Worm (Caenorhabditis elegans): ENCODE results near the gene C06G4.4.

The C06G4.4 gene

DNA sequence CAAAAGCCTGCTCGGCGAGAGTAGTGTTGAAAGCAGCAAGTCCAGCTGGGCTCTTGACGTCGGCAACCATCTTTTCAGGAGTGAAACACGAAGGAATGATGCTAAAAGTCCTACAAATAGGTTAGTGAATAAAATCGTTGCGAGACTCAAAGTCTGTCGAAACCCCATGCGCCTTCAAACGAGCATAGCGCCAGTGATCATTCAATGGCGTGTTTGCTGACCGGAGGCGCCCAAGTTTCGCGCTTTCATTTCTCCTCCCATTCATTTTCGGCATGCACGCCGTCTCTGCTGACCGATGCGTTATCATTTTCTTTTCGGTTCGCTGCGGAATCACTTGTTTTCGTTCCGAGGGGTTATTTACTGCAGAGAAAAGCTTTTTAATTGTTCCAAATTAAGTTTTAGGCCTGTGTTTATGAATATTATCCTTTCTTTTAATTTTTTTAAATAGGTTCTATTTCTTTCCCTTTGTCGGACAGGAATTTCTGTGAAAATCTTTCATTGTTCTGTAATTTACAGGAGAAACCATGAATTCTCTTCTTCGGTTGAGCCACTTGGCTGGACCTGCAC, 4.3 kb downstream of the C06G4.4 start, which contains the start of the genes eef-1B.1 and aco-2 (continued):
- TF ChIP-seq nhr-77 (tag; optimal IDR thresholded peaks at IDR 0.05): peak; percentile 90
- TF ChIP-seq hmg-1.1 (GFP tag; IDR thresholded peaks at IDR 0.05): peak; percentile 89
- TF ChIP-seq nhr-10 (tag; optimal IDR thresholded peaks at IDR 0.05): no peak
- TF ChIP-seq jun-1 (tag; optimal IDR thresholded peaks at IDR 0.05): peak; percentile 68
- no peak for TF ChIP-seq Y105C5A.15 (GFP tag; IDR thresholded peaks at IDR 0.05)
- TF ChIP-seq fkh-10 (GFP tag; optimal IDR thresholded peaks at IDR 0.05): peak; percentile 53
- peak; percentile 81 for TF ChIP-seq ama-1 (optimal IDR thresholded peaks at IDR 0.05)
- TF ChIP-seq ceh-44 (GFP tag; IDR thresholded peaks at IDR 0.05): no peak
- peak; percentile 39 for TF ChIP-seq F10B5.3 (tag; optimal IDR thresholded peaks at IDR 0.05)
- TF ChIP-seq F26F4.8 (GFP tag; conservative IDR thresholded peaks at IDR 0.05): no peak
- TF ChIP-seq nhr-76 (tag; optimal IDR thresholded peaks at IDR 0.05): no peak
- no peak for TF ChIP-seq pqm-1 (tag; optimal IDR thresholded peaks at IDR 0.05)
- TF ChIP-seq mes-2 (tag; optimal IDR thresholded peaks at IDR 0.05; ENCODE audit: poor library complexity, severe bottlenecking): peak; percentile 92
- TF ChIP-seq nhr-11 (tag; optimal IDR thresholded peaks at IDR 0.05): peak; percentile 88
- no peak for TF ChIP-seq lin-39 (tag; optimal IDR thresholded peaks at IDR 0.05)
- peak; percentile 54 for TF ChIP-seq ctbp-1 (GFP tag; IDR thresholded peaks at IDR 0.05)
- TF ChIP-seq aly-2 (tag; optimal IDR thresholded peaks at IDR 0.05): no peak
- TF ChIP-seq nhr-237 (tag; optimal IDR thresholded peaks at IDR 0.05): no peak
- no peak for TF ChIP-seq daf-19 (GFP tag; conservative IDR thresholded peaks at IDR 0.05)
- TF ChIP-seq zfp-3 (GFP tag; conservative IDR thresholded peaks at IDR 0.05): peak; percentile 76
- peak; percentile 78; the same call in 1 of the 2 replicates for TF ChIP-seq madf-9 (GFP tag; conservative IDR thresholded peaks at IDR 0.05)
- peak; percentile 56 to 71 for TF ChIP-seq hif-1 (tag; optimal IDR thresholded peaks at IDR 0.05)
- no peak for TF ChIP-seq lin-29 (GFP tag; IDR thresholded peaks at IDR 0.05)
- no peak for TF ChIP-seq snpc-4 (tag; optimal IDR thresholded peaks at IDR 0.05)
- no peak for TF ChIP-seq snpc-1.2 (GFP tag; IDR thresholded peaks at IDR 0.05)
- peak; percentile 24 for TF ChIP-seq F49E8.2 (tag; optimal IDR thresholded peaks at IDR 0.05; ENCODE audit: borderline replicate concordance)
- TF ChIP-seq F44E2.7 (GFP tag; IDR thresholded peaks at IDR 0.05): no peak
- TF ChIP-seq ztf-11 (tag; optimal IDR thresholded peaks at IDR 0.05): no peak
- TF ChIP-seq gei-8 (GFP tag; optimal IDR thresholded peaks at IDR 0.05): no peak
- TF ChIP-seq zip-2 (tag; optimal IDR thresholded peaks at IDR 0.05): peak; percentile 12
- TF ChIP-seq lin-13 (GFP tag; optimal IDR thresholded peaks at IDR 0.05): peak; percentile 92
- no peak for TF ChIP-seq daf-8 (GFP tag; IDR thresholded peaks at IDR 0.05)
- TF ChIP-seq lin-38 (GFP tag; IDR thresholded peaks at IDR 0.05): peak; percentile 85
- no peak for TF ChIP-seq lin-15B (tag; optimal IDR thresholded peaks at IDR 0.05)
- TF ChIP-seq lir-3 (tag; optimal IDR thresholded peaks at IDR 0.05): no peak
- TF ChIP-seq T20F7.1 (GFP tag; optimal IDR thresholded peaks at IDR 0.05): peak; percentile 88
- peak; percentile 99 for TF ChIP-seq aha-1 (tag)
- peak; percentile 86 for TF ChIP-seq dmd-6 (GFP tag; IDR thresholded peaks at IDR 0.05)
- TF ChIP-seq ceh-82 (tag; optimal IDR thresholded peaks at IDR 0.05): no peak
- TF ChIP-seq sdz-12 (GFP tag; optimal IDR thresholded peaks at IDR 0.05): no peak
- peak; percentile 26; the same call in 1 of the 2 replicates for TF ChIP-seq arid-1 (GFP tag; conservative IDR thresholded peaks at IDR 0.05)
- TF ChIP-seq saeg-2 (GFP tag; IDR thresholded peaks at IDR 0.05): 0 out of 2 replicates have a peak, but pooled peaks have one; percentile 49
- TF ChIP-seq D1046.2 (GFP tag; IDR thresholded peaks at IDR 0.05): no peak
- TF ChIP-seq skn-1 (tag; optimal IDR thresholded peaks at IDR 0.05): no peak
- TF ChIP-seq spr-3 (GFP tag; optimal IDR thresholded peaks at IDR 0.05): no peak
- TF ChIP-seq fos-1 (tag; optimal IDR thresholded peaks at IDR 0.05): no peak
- TF ChIP-seq dve-1 (tag; optimal IDR thresholded peaks at IDR 0.05; ENCODE audit: insufficient read depth): peak; percentile 94
- TF ChIP-seq nhr-48 (tag; optimal IDR thresholded peaks at IDR 0.05): peak; percentile 75
- TF ChIP-seq ZK546.5 (tag; optimal IDR thresholded peaks at IDR 0.05): no peak
- 0 out of 2 replicates have a peak, but pooled peaks have one; percentile 39 for TF ChIP-seq mdt-29 (GFP tag; IDR thresholded peaks at IDR 0.05)
- TF ChIP-seq hlh-11 (tag; optimal IDR thresholded peaks at IDR 0.05): peak; percentile 95
- TF ChIP-seq hlh-30 (tag; optimal IDR thresholded peaks at IDR 0.05; ENCODE audit: insufficient read depth): peak; percentile 92

Measured in whole organism, L4 larva.